Fruit fly (Drosophila melanogaster) whole organism, prepupa: ENCODE measurements around the gene Naxe.
A peak's percentile ranks its signal among the peaks of the same experiment; 100 is the strongest.

Source experiments
- Blimp-1 ChIP-seq: fragments of 200-800 bp; sonication (Bioruptor generic); optimal IDR thresholded peaks from 3 replicates; lab custom pipeline; 2017; ENCODE audit warnings: missing biosample characterization, missing genetic modification characterization, mild to moderate bottlenecking, moderate library complexity, missing genetic modification reagents
- CG10631 ChIP-seq: fragments of 200-800 bp; sonication (Bioruptor generic); optimal IDR thresholded peaks from 2 replicates; lab custom pipeline; 2016; ENCODE audit warnings: missing biosample characterization, missing genetic modification characterization
- CG11294 ChIP-seq: fragments of 200-800 bp; sonication (Bioruptor generic); IDR thresholded peaks from 2 replicates; pipeline ENCODE4 v1.3.6; 2022; ENCODE audit warnings: missing biosample characterization, missing genetic modification characterization
- CG11762 ChIP-seq: fragments of 200-800 bp; sonication (Bioruptor generic); optimal IDR thresholded peaks from 3 replicates; lab custom pipeline; 2016; ENCODE audit warnings: missing biosample characterization, missing genetic modification characterization; ENCODE audit not compliant: insufficient read depth
- CG11902 ChIP-seq: fragments of 200-800 bp; sonication (Bioruptor generic); optimal IDR thresholded peaks from 3 replicates; lab custom pipeline; 2016; ENCODE audit warnings: missing biosample characterization, missing genetic modification characterization
- CG15336 ChIP-seq: fragments of 200-800 bp; sonication (Bioruptor generic); IDR thresholded peaks from 2 replicates; pipeline ENCODE4 v1.3.6; 2022; ENCODE audit warnings: missing biosample characterization, missing genetic modification characterization
- CG1621 ChIP-seq: fragments of 200-800 bp; sonication (Bioruptor generic); optimal IDR thresholded peaks from 3 replicates; lab custom pipeline; 2018; ENCODE audit warnings: missing biosample characterization, mild to moderate bottlenecking, missing genetic modification characterization
- CG16779 ChIP-seq: fragments of 200-800 bp; sonication (Bioruptor generic); optimal IDR thresholded peaks from 3 replicates; lab custom pipeline; 2017; ENCODE audit warnings: missing biosample characterization, mild to moderate bottlenecking, missing genetic modification characterization
- CG3032 ChIP-seq: fragments of 200-800 bp; optimal IDR thresholded peaks from 2 replicates; lab custom pipeline; 2019; ENCODE audit warnings: missing biosample characterization, mild to moderate bottlenecking, missing genetic modification characterization, moderate library complexity
- CG31627 ChIP-seq: fragments of 200-800 bp; sonication (Bioruptor generic); optimal IDR thresholded peaks from 3 replicates; lab custom pipeline; 2016; ENCODE audit warnings: missing biosample characterization, missing genetic modification characterization
- CG32006 ChIP-seq: fragments of 200-800 bp; sonication (Bioruptor generic); optimal IDR thresholded peaks from 3 replicates; lab custom pipeline; 2017; ENCODE audit warnings: missing biosample characterization, mild to moderate bottlenecking, missing genetic modification characterization
- CG34406 ChIP-seq: fragments of 200-800 bp; sonication (Bioruptor generic); optimal IDR thresholded peaks from 3 replicates; lab custom pipeline; 2016; ENCODE audit warnings: missing biosample characterization, missing genetic modification characterization
- CG4318 ChIP-seq: fragments of 200-800 bp; sonication (Bioruptor generic); optimal IDR thresholded peaks from 3 replicates; lab custom pipeline; 2017; ENCODE audit warnings: missing biosample characterization, mild to moderate bottlenecking, missing genetic modification characterization
- CG6163 ChIP-seq: fragments of 200-800 bp; sonication (Bioruptor generic); IDR thresholded peaks from 3 replicates; pipeline ENCODE4 v1.3.6; 2022; ENCODE audit warnings: missing biosample characterization, missing genetic modification characterization
- CG6276 ChIP-seq: fragments of 200-800 bp; sonication (Bioruptor generic); optimal IDR thresholded peaks from 2 replicates; lab custom pipeline; 2017; ENCODE audit warnings: missing biosample characterization, mild to moderate bottlenecking, missing genetic modification characterization
- CG6792 ChIP-seq: fragments of 200-800 bp; sonication (Bioruptor generic); optimal IDR thresholded peaks from 3 replicates; lab custom pipeline; 2016; ENCODE audit warnings: missing biosample characterization, missing genetic modification characterization
- CG6808 ChIP-seq: fragments of 200-800 bp; sonication (Bioruptor generic); optimal IDR thresholded peaks from 3 replicates; lab custom pipeline; 2017; ENCODE audit warnings: missing biosample characterization, missing genetic modification characterization, mild to moderate bottlenecking, moderate library complexity, missing genetic modification reagents
- CG6854 ChIP-seq: fragments of 200-800 bp; sonication (Bioruptor generic); optimal IDR thresholded peaks from 2 replicates; lab custom pipeline; 2017; ENCODE audit warnings: missing biosample characterization, mild to moderate bottlenecking, missing genetic modification characterization
- CG7368 ChIP-seq: fragments of 200-800 bp; sonication (Bioruptor generic); optimal IDR thresholded peaks from 3 replicates; lab custom pipeline; 2016; ENCODE audit warnings: missing biosample characterization, missing genetic modification characterization
- CG8119 ChIP-seq: fragments of 200-800 bp; sonication (Bioruptor generic); IDR thresholded peaks from 3 replicates; pipeline ENCODE4 v1.3.6; 2022; ENCODE audit warnings: missing biosample characterization, missing genetic modification characterization
- CG9139 ChIP-seq: fragments of 200-800 bp; sonication (Bioruptor generic); optimal IDR thresholded peaks from 3 replicates; lab custom pipeline; 2017; ENCODE audit warnings: missing biosample characterization, mild to moderate bottlenecking, missing genetic modification characterization
- Eip93F ChIP-seq: fragments of 200-800 bp; sonication (Bioruptor generic); optimal IDR thresholded peaks from 2 replicates; lab custom pipeline; 2016; ENCODE audit warnings: missing biosample characterization, mild to moderate bottlenecking, missing genetic modification characterization
- Ets96B ChIP-seq: fragments of 200-800 bp; optimal IDR thresholded peaks from 2 replicates; lab custom pipeline; 2019; ENCODE audit warnings: missing biosample characterization, mild to moderate bottlenecking, missing genetic modification characterization, moderate library complexity
- Gug ChIP-seq: fragments of 200-800 bp; sonication (Bioruptor generic); IDR thresholded peaks from 2 replicates; pipeline ENCODE4 v1.3.6; 2022; ENCODE audit warnings: missing biosample characterization, missing genetic modification characterization
- Hr38 ChIP-seq: sonication (Bioruptor generic); optimal IDR thresholded peaks from 2 replicates; lab custom pipeline; 2016; ENCODE audit warnings: missing biosample characterization, missing genetic modification characterization
- Hr39 ChIP-seq: fragments of 200-800 bp; sonication (Bioruptor generic); optimal IDR thresholded peaks from 2 replicates; lab custom pipeline; 2016; ENCODE audit warnings: missing biosample characterization, missing genetic modification characterization
- Lpt ChIP-seq: fragments of 200-800 bp; sonication (Bioruptor generic); optimal IDR thresholded peaks from 3 replicates; lab custom pipeline; 2016; ENCODE audit warnings: missing biosample characterization, missing genetic modification characterization
- OdsH ChIP-seq: fragments of 200-800 bp; sonication (Bioruptor generic); optimal IDR thresholded peaks from 3 replicates; lab custom pipeline; 2016; ENCODE audit warnings: missing biosample characterization, missing genetic modification characterization
- Smox ChIP-seq: fragments of 200-800 bp; sonication (Bioruptor generic); optimal IDR thresholded peaks from 3 replicates; lab custom pipeline; 2016; ENCODE audit warnings: missing biosample characterization, missing genetic modification characterization
- Sox102F ChIP-seq: fragments of 200-800 bp; sonication (Bioruptor generic); optimal IDR thresholded peaks from 2 replicates; lab custom pipeline; 2016; ENCODE audit warnings: missing biosample characterization, mild to moderate bottlenecking, missing genetic modification characterization
- Sox14 ChIP-seq: fragments of 200-800 bp; sonication (Bioruptor generic); optimal IDR thresholded peaks from 3 replicates; lab custom pipeline; 2016; ENCODE audit warnings: missing biosample characterization, missing genetic modification characterization
- Sox15 ChIP-seq: fragments of 200-800 bp; sonication (Bioruptor generic); optimal IDR thresholded peaks from 3 replicates; lab custom pipeline; 2016; ENCODE audit warnings: missing biosample characterization, missing genetic modification characterization
- achi ChIP-seq: fragments of 200-800 bp; sonication (Bioruptor generic); optimal IDR thresholded peaks from 3 replicates; lab custom pipeline; 2016; ENCODE audit warnings: missing biosample characterization, missing genetic modification characterization
- cyc ChIP-seq: fragments of 200-800 bp; sonication (Bioruptor generic); optimal IDR thresholded peaks from 3 replicates; lab custom pipeline; 2016; ENCODE audit warnings: missing biosample characterization, missing genetic modification characterization
- dac ChIP-seq: fragments of 200-800 bp; sonication (Bioruptor generic); optimal IDR thresholded peaks from 2 replicates; lab custom pipeline; 2017; ENCODE audit warnings: missing biosample characterization, mild to moderate bottlenecking, missing genetic modification characterization
- dsx ChIP-seq: fragments of 200-800 bp; optimal IDR thresholded peaks from 3 replicates; lab custom pipeline; 2019; ENCODE audit warnings: missing biosample characterization, mild to moderate bottlenecking, missing genetic modification characterization, moderate library complexity; ENCODE audit not compliant: poor library complexity, severe bottlenecking
- esn ChIP-seq: fragments of 200-800 bp; sonication (Bioruptor generic); optimal IDR thresholded peaks from 2 replicates; lab custom pipeline; 2016; ENCODE audit warnings: missing biosample characterization, mild to moderate bottlenecking, missing genetic modification characterization, moderate library complexity
- fd59A ChIP-seq: fragments of 200-800 bp; sonication (Bioruptor generic); optimal IDR thresholded peaks from 2 replicates; lab custom pipeline; 2017; ENCODE audit warnings: missing biosample characterization, mild to moderate bottlenecking, missing genetic modification characterization, missing genetic modification reagents
- fd85E ChIP-seq: fragments of 200-800 bp; sonication (Bioruptor generic); optimal IDR thresholded peaks from 3 replicates; lab custom pipeline; 2016; ENCODE audit warnings: missing biosample characterization, missing genetic modification characterization
- fkh ChIP-seq: fragments of 200-800 bp; sonication (Bioruptor generic); optimal IDR thresholded peaks from 3 replicates; lab custom pipeline; 2017; ENCODE audit warnings: missing biosample characterization, mild to moderate bottlenecking, missing genetic modification characterization, moderate library complexity
- lz ChIP-seq: fragments of 200-800 bp; sonication (Bioruptor generic); optimal IDR thresholded peaks from 3 replicates; lab custom pipeline; 2016; ENCODE audit warnings: missing biosample characterization, missing genetic modification characterization
- pdm3 ChIP-seq: fragments of 200-800 bp; sonication (Bioruptor generic); optimal IDR thresholded peaks from 3 replicates; lab custom pipeline; 2016; ENCODE audit warnings: missing biosample characterization, missing genetic modification characterization
- salr ChIP-seq, 2 experiments: fragments of 200-800 bp; sonication (Bioruptor generic); optimal IDR thresholded peaks; 3 replicates each; lab custom pipeline; 2016 to 2018; ENCODE audit warnings: missing biosample characterization in 2 of 2, missing genetic modification characterization in 2 of 2, mild to moderate bottlenecking in 1 of 2
- spab ChIP-seq: fragments of 200-800 bp; sonication (Bioruptor generic); optimal IDR thresholded peaks from 2 replicates; lab custom pipeline; 2017; ENCODE audit warnings: missing biosample characterization, mild to moderate bottlenecking, missing genetic modification characterization, missing genetic modification reagents
- svp ChIP-seq: fragments of 200-800 bp; sonication (Bioruptor generic); peaks from one replicate; lab custom pipeline; 2016; ENCODE audit warnings: missing biosample characterization, missing genetic modification characterization
- topi ChIP-seq: fragments of 200-800 bp; sonication (Bioruptor generic); optimal IDR thresholded peaks from 3 replicates; lab custom pipeline; 2016; ENCODE audit warnings: missing biosample characterization, missing genetic modification characterization

The Naxe gene

dm6 chrX:10070325-10070931 lies 15.5 kb downstream of the Naxe start, which contains the start of gene CG15312:
Gene CG15312, minus strand, starts transcription at chrX:10070868.
- TF ChIP-seq CG6808 (GFP tag; lab: Kevin White, UChicago) (no peak), spab (GFP tag; lab: Kevin White, UChicago) (no peak), cyc (GFP tag; lab: Kevin White, UChicago) (no peak), CG6792 (GFP tag; lab: Kevin White, UChicago) (no peak), dac (GFP tag; lab: Kevin White, UChicago) (no peak), CG11902 (GFP tag; lab: Kevin White, UChicago) (no peak), CG10631 (no peak), CG32006 (no peak), CG6163 (GFP tag; lab: Robert Waterston, UW) (no peak), CG11294 (GFP tag; lab: Robert Waterston, UW) (no peak), dsx (GFP tag; lab: Kevin White, UChicago) (no peak), esn (GFP tag; lab: Kevin White, UChicago) (no peak), fd59A (GFP tag; lab: Kevin White, UChicago) (no peak), CG1621 (tag; lab: Kevin White, UChicago) (no peak), fd85E (GFP tag; lab: Kevin White, UChicago) (no peak), CG31627 (no peak)

dm6 chrX:10067528-10067927 lies 18.4 kb downstream of the Naxe start:
- TF ChIP-seq fd59A (GFP tag; lab: Kevin White, UChicago) (peak; percentile 37), Hr39 (GFP tag; lab: Kevin White, UChicago) (peak; percentile 62), CG8119 (peak; percentile 46; the same call in 2 of the 3 replicates), Gug (GFP tag; lab: Robert Waterston, UW) (peak; percentile 42), CG34406 (peak; percentile 42), Sox102F (peak; percentile 58), dac (GFP tag; lab: Kevin White, UChicago) (no peak), spab (GFP tag; lab: Kevin White, UChicago) (peak; percentile 57), fd85E (GFP tag; lab: Kevin White, UChicago) (no peak), salr (GFP tag; optimal IDR thresholded peaks at IDR 0.05; lab: Kevin White, UChicago) (peak; percentile 30 to 35), CG15336 (GFP tag; lab: Robert Waterston, UW) (peak; percentile 50; the same call in 1 of the 2 replicates), CG4318 (peak; percentile 38), CG11762 (GFP tag; lab: Kevin White, UChicago) (peak; percentile 30), CG32006 (peak; percentile 62), Sox14 (peak; percentile 64), CG11902 (GFP tag; lab: Kevin White, UChicago) (peak; percentile 44), CG10631 (peak; percentile 53), Smox (GFP tag; lab: Kevin White, UChicago) (peak; percentile 61), CG16779 (tag; lab: Kevin White, UChicago) (no peak), Hr38 (GFP tag; lab: Kevin White, UChicago) (no peak), CG7368 (GFP tag; lab: Kevin White, UChicago) (peak; percentile 56), CG6276 (GFP tag; lab: Kevin White, UChicago) (peak; percentile 36), OdsH (GFP tag; lab: Kevin White, UChicago) (peak; percentile 65), CG3032 (tag; lab: Kevin White, UChicago) (peak; percentile 45), fkh (GFP tag; lab: Kevin White, UChicago) (no peak), lz (GFP tag; lab: Kevin White, UChicago) (peak; percentile 56), CG6163 (GFP tag; lab: Robert Waterston, UW) (peak; percentile 68; the same call in 2 of the 3 replicates), topi (GFP tag; lab: Kevin White, UChicago) (peak; percentile 53), CG1621 (tag; lab: Kevin White, UChicago) (peak; percentile 65), pdm3 (peak; percentile 67), CG6854 (no peak), dsx (GFP tag; lab: Kevin White, UChicago) (peak; percentile 17), Blimp-1 (GFP tag; lab: Kevin White, UChicago) (no peak), Sox15 (GFP tag; lab: Kevin White, UChicago) (peak; percentile 24), Eip93F (GFP tag; lab: Kevin White, UChicago) (no peak), svp (GFP tag; lab: Kevin White, UChicago) (peak; percentile 80), Ets96B (tag; lab: Kevin White, UChicago) (peak; percentile 60), CG11294 (GFP tag; lab: Robert Waterston, UW) (0 out of 2 replicates have a peak, but pooled peaks have one; percentile 31), Lpt (GFP tag; lab: Kevin White, UChicago) (peak; percentile 8), CG9139 (peak; percentile 33), CG6792 (GFP tag; lab: Kevin White, UChicago) (peak; percentile 60), achi (peak; percentile 60)
